Fruit fly (Drosophila melanogaster) whole organism, embryonic: Measurements from ENCODE around the gene Cep135.

Experiments used
- BEAF-32 ChIP-seq: fragments of 200-800 bp; sonication (Bioruptor generic); optimal IDR thresholded peaks from 3 replicates; lab custom pipeline; 2017; ENCODE audit warnings: missing biosample characterization, missing genetic modification characterization, mild to moderate bottlenecking, moderate library complexity, missing genetic modification reagents
- Bgb ChIP-seq: fragments of 200-800 bp; sonication (Bioruptor generic); IDR thresholded peaks from 2 replicates; pipeline ENCODE4 v1.3.6; 2022; ENCODE audit warnings: missing biosample characterization, missing genetic modification characterization; ENCODE audit not compliant: partially characterized antibody
- Bteb2 ChIP-seq: fragments of 200-800 bp; sonication (Bioruptor generic); optimal IDR thresholded peaks from 2 replicates; lab custom pipeline; 2016; ENCODE audit warnings: missing biosample characterization, missing genetic modification characterization
- CG11696 ChIP-seq: fragments of 200-800 bp; sonication (Bioruptor generic); IDR thresholded peaks from 2 replicates; pipeline ENCODE4 v1.3.6; 2022; ENCODE audit warnings: missing biosample characterization, missing genetic modification characterization
- CG12942 ChIP-seq: fragments of 200-800 bp; sonication (Bioruptor generic); optimal IDR thresholded peaks from 3 replicates; lab custom pipeline; 2016; ENCODE audit warnings: missing biosample characterization, missing genetic modification characterization
- CG13296 ChIP-seq: fragments of 200-800 bp; sonication (Bioruptor generic); optimal IDR thresholded peaks from 3 replicates; lab custom pipeline; 2018; ENCODE audit warnings: missing biosample characterization, mild to moderate bottlenecking, missing genetic modification characterization
- CG15514 ChIP-seq: fragments of 200-800 bp; sonication (Bioruptor generic); optimal IDR thresholded peaks from 3 replicates; lab custom pipeline; 2017; ENCODE audit warnings: missing biosample characterization, missing genetic modification characterization, mild to moderate bottlenecking, moderate library complexity, missing genetic modification reagents
- CG1603 ChIP-seq: fragments of 200-800 bp; sonication (Bioruptor generic); optimal IDR thresholded peaks from 2 replicates; lab custom pipeline; 2019; ENCODE audit warnings: missing biosample characterization, mild to moderate bottlenecking, missing genetic modification characterization, moderate library complexity
- CG17359 ChIP-seq: fragments of 200-800 bp; sonication (Bioruptor generic); optimal IDR thresholded peaks from 3 replicates; lab custom pipeline; 2018; ENCODE audit warnings: missing biosample characterization, mild to moderate bottlenecking, missing genetic modification characterization, moderate library complexity
- CG2120 ChIP-seq: fragments of 200-800 bp; sonication (Bioruptor generic); optimal IDR thresholded peaks from 3 replicates; lab custom pipeline; 2016; ENCODE audit warnings: missing biosample characterization, missing genetic modification characterization
- CG33213 ChIP-seq: fragments of 200-800 bp; sonication (Bioruptor generic); optimal IDR thresholded peaks from 3 replicates; lab custom pipeline; 2016; ENCODE audit warnings: missing biosample characterization, missing genetic modification characterization
- CG34376 ChIP-seq: fragments of 200-800 bp; sonication (Bioruptor generic); optimal IDR thresholded peaks from 2 replicates; lab custom pipeline; 2018; ENCODE audit warnings: missing biosample characterization, mild to moderate bottlenecking, missing genetic modification characterization
- CG3995 ChIP-seq: fragments of 200-800 bp; sonication (Bioruptor generic); optimal IDR thresholded peaks from 3 replicates; lab custom pipeline; 2016; ENCODE audit warnings: missing biosample characterization, missing genetic modification characterization
- CG6272 ChIP-seq: fragments of 200-800 bp; sonication (Bioruptor generic); IDR thresholded peaks from 2 replicates; pipeline ENCODE4 v1.3.6; 2022; ENCODE audit warnings: missing biosample characterization, missing genetic modification characterization
- CHES-1-like ChIP-seq: fragments of 200-800 bp; sonication (Bioruptor generic); optimal IDR thresholded peaks from 2 replicates; lab custom pipeline; 2016; ENCODE audit warnings: missing biosample characterization, missing genetic modification characterization
- D19B ChIP-seq: fragments of 200-800 bp; sonication (Bioruptor generic); optimal IDR thresholded peaks from 2 replicates; lab custom pipeline; 2017; ENCODE audit warnings: missing biosample characterization, mild to moderate bottlenecking, missing genetic modification characterization
- E2f1 ChIP-seq: fragments of 200-800 bp; sonication (Bioruptor generic); IDR thresholded peaks from 2 replicates; pipeline ENCODE4 v1.3.6; 2022; ENCODE audit warnings: missing biosample characterization, missing genetic modification characterization
- Gsc ChIP-seq: fragments of 200-800 bp; sonication (Bioruptor generic); IDR thresholded peaks from 2 replicates; pipeline ENCODE4 v1.3.6; 2022; ENCODE audit warnings: missing biosample characterization, missing genetic modification characterization
- Hey ChIP-seq: fragments of 200-800 bp; sonication (Bioruptor generic); optimal IDR thresholded peaks from 3 replicates; lab custom pipeline; 2018; ENCODE audit warnings: missing biosample characterization, mild to moderate bottlenecking, missing genetic modification characterization
- HmgZ ChIP-seq: fragments of 200-800 bp; sonication (Bioruptor generic); optimal IDR thresholded peaks from 2 replicates; lab custom pipeline; 2018; ENCODE audit warnings: missing biosample characterization, mild to moderate bottlenecking, missing genetic modification characterization
- Hmr ChIP-seq: fragments of 200-800 bp; sonication (Bioruptor generic); optimal IDR thresholded peaks from 3 replicates; lab custom pipeline; 2017; ENCODE audit warnings: mild to moderate bottlenecking, missing biosample characterization, missing genetic modification reagents, missing genetic modification characterization
- Neu2 ChIP-seq: fragments of 200-800 bp; sonication (Bioruptor generic); optimal IDR thresholded peaks from 3 replicates; lab custom pipeline; 2016; ENCODE audit warnings: missing biosample characterization, missing genetic modification characterization, borderline replicate concordance
- Sox102F ChIP-seq: fragments of 200-800 bp; sonication (Bioruptor generic); optimal IDR thresholded peaks from 2 replicates; lab custom pipeline; 2018; ENCODE audit warnings: missing biosample characterization, mild to moderate bottlenecking, missing genetic modification characterization, moderate library complexity
- Stat92E ChIP-seq, 3 experiments: fragments of >200 bp in 2 of 3; fragments of 200-800 bp in 1 of 3; sonication (Bioruptor generic) in 1 of 3; optimal IDR thresholded peaks; 2 replicates each; lab custom pipeline; 2017 to 2019; ENCODE audit warnings: missing biosample characterization in 3 of 3, missing genetic modification characterization in 3 of 3, mild to moderate bottlenecking in 1 of 3, moderate library complexity in 1 of 3
- YL-1 ChIP-seq: fragments of 200-800 bp; sonication (Bioruptor generic); optimal IDR thresholded peaks from 3 replicates; lab custom pipeline; 2017; ENCODE audit warnings: missing biosample characterization, mild to moderate bottlenecking, missing genetic modification characterization
- ac ChIP-seq: fragments of 200-800 bp; sonication (Bioruptor generic); optimal IDR thresholded peaks from 3 replicates; lab custom pipeline; 2017; ENCODE audit warnings: missing biosample characterization, mild to moderate bottlenecking, missing genetic modification characterization
- amos ChIP-seq: fragments of 200-800 bp; sonication (Bioruptor generic); IDR thresholded peaks from 2 replicates; pipeline ENCODE4 v1.3.6; 2022; ENCODE audit warnings: missing biosample characterization, missing genetic modification characterization; ENCODE audit not compliant: partially characterized antibody
- ap ChIP-seq: fragments of 200-800 bp; sonication (Bioruptor generic); IDR thresholded peaks from 2 replicates; pipeline ENCODE4 v1.3.6; 2022; ENCODE audit warnings: missing biosample characterization, missing genetic modification characterization
- bbx ChIP-seq: fragments of 200-800 bp; sonication (Bioruptor generic); IDR thresholded peaks from 2 replicates; pipeline ENCODE4 v1.3.6; 2022; ENCODE audit warnings: missing biosample characterization, missing genetic modification characterization; ENCODE audit not compliant: partially characterized antibody
- dmrt11E ChIP-seq: fragments of 200-800 bp; sonication (Bioruptor generic); optimal IDR thresholded peaks from 3 replicates; lab custom pipeline; 2018; ENCODE audit warnings: missing biosample characterization, mild to moderate bottlenecking, missing genetic modification characterization, moderate library complexity
- dmrt99B ChIP-seq: fragments of 200-800 bp; sonication (Bioruptor generic); optimal IDR thresholded peaks from 2 replicates; lab custom pipeline; 2018; ENCODE audit warnings: missing biosample characterization, mild to moderate bottlenecking, missing genetic modification characterization, moderate library complexity
- grn ChIP-seq: fragments of 200-800 bp; sonication (Bioruptor generic); optimal IDR thresholded peaks from 3 replicates; lab custom pipeline; 2017; ENCODE audit warnings: missing biosample characterization, missing genetic modification characterization
- knrl ChIP-seq: fragments of 200-800 bp; sonication (Bioruptor generic); IDR thresholded peaks from 3 replicates; pipeline ENCODE4 v1.3.6; 2022; ENCODE audit warnings: missing biosample characterization, missing genetic modification characterization; ENCODE audit not compliant: partially characterized antibody
- lab ChIP-seq: fragments of 200-800 bp; sonication (Bioruptor generic); optimal IDR thresholded peaks from 3 replicates; lab custom pipeline; 2017; ENCODE audit warnings: missing biosample characterization, missing genetic modification characterization, mild to moderate bottlenecking, moderate library complexity, missing genetic modification reagents
- mam ChIP-seq: fragments of 200-800 bp; sonication (Bioruptor generic); optimal IDR thresholded peaks from 3 replicates; lab custom pipeline; 2016; ENCODE audit warnings: missing biosample characterization, missing genetic modification characterization
- nerfin-2 ChIP-seq: fragments of 200-800 bp; sonication (Bioruptor generic); IDR thresholded peaks from 2 replicates; pipeline ENCODE4 v1.3.6; 2022; ENCODE audit warnings: missing biosample characterization, missing genetic modification characterization; ENCODE audit not compliant: partially characterized antibody
- phol ChIP-seq: fragments of 200-800 bp; sonication (Bioruptor generic); optimal IDR thresholded peaks from 3 replicates; lab custom pipeline; 2018; ENCODE audit warnings: missing biosample characterization, mild to moderate bottlenecking, missing genetic modification characterization, moderate library complexity
- pzg ChIP-seq: fragments of 200-800 bp; sonication (Bioruptor generic); optimal IDR thresholded peaks from 3 replicates; lab custom pipeline; 2018; ENCODE audit warnings: missing biosample characterization, mild to moderate bottlenecking, missing genetic modification characterization, moderate library complexity
- ranshi ChIP-seq: fragments of 200-800 bp; sonication (Bioruptor generic); IDR thresholded peaks from 2 replicates; pipeline ENCODE4 v1.3.6; 2022; ENCODE audit warnings: missing biosample characterization, missing genetic modification characterization
- row ChIP-seq: fragments of 200-800 bp; sonication (Bioruptor generic); IDR thresholded peaks from 3 replicates; pipeline ENCODE4 v1.3.6; 2022; ENCODE audit warnings: missing biosample characterization, missing genetic modification characterization
- run ChIP-seq: fragments of 200-800 bp; sonication (Bioruptor generic); optimal IDR thresholded peaks from 3 replicates; lab custom pipeline; 2018; ENCODE audit warnings: missing biosample characterization, mild to moderate bottlenecking, missing genetic modification characterization
- sd ChIP-seq: fragments of 200-800 bp; sonication (Bioruptor generic); optimal IDR thresholded peaks from 3 replicates; lab custom pipeline; 2018; ENCODE audit warnings: missing biosample characterization, mild to moderate bottlenecking, missing genetic modification characterization, moderate library complexity
- sens ChIP-seq: fragments of 200-800 bp; sonication (Bioruptor generic); peaks from one replicate; lab custom pipeline; 2016; ENCODE audit warnings: missing biosample characterization, missing genetic modification characterization
- shn ChIP-seq: fragments of 200-800 bp; sonication (Bioruptor generic); optimal IDR thresholded peaks from 3 replicates; lab custom pipeline; 2016; ENCODE audit warnings: missing biosample characterization, missing genetic modification characterization
- stwl ChIP-seq: fragments of 200-800 bp; sonication (Bioruptor generic); optimal IDR thresholded peaks from 3 replicates; lab custom pipeline; 2018; ENCODE audit warnings: missing biosample characterization, mild to moderate bottlenecking, missing genetic modification characterization, moderate library complexity
- vfl ChIP-seq: fragments of 200-800 bp; sonication (Bioruptor generic); optimal IDR thresholded peaks from 2 replicates; lab custom pipeline; 2016; ENCODE audit warnings: missing biosample characterization, missing genetic modification characterization
- z ChIP-seq: fragments of 200-800 bp; sonication (Bioruptor generic); IDR thresholded peaks from 3 replicates; pipeline ENCODE4 v1.3.6; 2022; ENCODE audit warnings: missing biosample characterization, missing genetic modification characterization
- zfh2 ChIP-seq: fragments of 200-800 bp; sonication (Bioruptor generic); optimal IDR thresholded peaks from 2 replicates; lab custom pipeline; 2016; ENCODE audit warnings: missing biosample characterization, missing genetic modification characterization

The Cep135 gene

DNA sequence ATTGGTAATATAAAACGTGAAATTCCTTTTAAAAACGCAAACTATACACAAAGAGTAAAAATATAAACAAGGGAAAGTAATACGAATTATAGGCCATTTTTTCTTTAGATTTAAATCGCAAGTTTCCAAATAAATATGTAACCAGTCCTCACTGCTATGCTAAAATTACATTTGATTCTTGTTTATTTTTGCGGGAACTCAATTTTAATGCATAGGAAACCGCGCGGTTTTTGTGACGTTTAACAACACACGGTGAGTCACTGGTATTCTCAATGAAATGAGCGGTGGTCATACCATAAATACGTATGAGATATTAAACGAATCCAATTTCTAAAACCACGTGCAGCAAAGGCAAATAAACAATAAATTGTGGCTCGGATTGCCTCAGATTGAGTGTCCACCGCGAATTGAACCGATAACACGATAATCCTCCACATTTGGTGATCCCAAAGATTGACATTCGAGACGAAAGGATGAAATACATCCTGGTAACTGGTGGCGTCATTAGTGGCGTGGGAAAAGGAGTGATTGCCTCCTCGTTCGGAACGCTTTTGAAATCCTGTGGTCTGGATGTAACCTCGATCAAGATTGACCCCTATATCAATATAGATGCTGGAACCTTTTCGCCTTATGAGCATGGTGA lies 18.5 kb upstream of the Cep135 start, which contains the start of gene Ctps (continued):
- no peak for TF ChIP-seq CHES-1-like
- peak; percentile 35 for TF ChIP-seq CG34376 (GFP tag; lab: Kevin White, UChicago)
- no peak for TF ChIP-seq CG12942 (GFP tag; lab: Kevin White, UChicago)
- TF ChIP-seq CG15514 (GFP tag; lab: Kevin White, UChicago), result peak; percentile 64
- TF ChIP-seq CG11696, result no peak
- no peak for TF ChIP-seq run (tag; lab: Kevin White, UChicago)
- peak; percentile 31 for TF ChIP-seq CG3995 (GFP tag; lab: Kevin White, UChicago)
- peak; percentile 43 for TF ChIP-seq CG2120 (GFP tag; lab: Kevin White, UChicago)
- no peak for TF ChIP-seq nerfin-2
- TF ChIP-seq CG1603 (tag; lab: Kevin White, UChicago), result peak; percentile 66
- peak; percentile 38; the same call in 1 of the 3 replicates for TF ChIP-seq row
- TF ChIP-seq mam (GFP tag; lab: Kevin White, UChicago), result peak; percentile 21
- no peak for TF ChIP-seq Sox102F (GFP tag; lab: Kevin White, UChicago)
- TF ChIP-seq Bteb2 (GFP tag; lab: Kevin White, UChicago), result no peak
- peak; percentile 27 for TF ChIP-seq Hmr (GFP tag; lab: Kevin White, UChicago)
- peak; percentile 35 for TF ChIP-seq CG13296 (GFP tag; lab: Kevin White, UChicago)
- no peak for TF ChIP-seq grn
- no peak for TF ChIP-seq Bgb (GFP tag; lab: Robert Waterston, UW)
- TF ChIP-seq HmgZ (tag; lab: Kevin White, UChicago), result peak; percentile 25
- 0 out of 3 replicates have a peak, but pooled peaks have one; percentile 7 for TF ChIP-seq z (GFP tag; lab: Robert Waterston, UW)
- TF ChIP-seq D19B (GFP tag; lab: Kevin White, UChicago), result no peak
- no peak for TF ChIP-seq dmrt11E (tag; lab: Kevin White, UChicago)
- peak; percentile 24 for TF ChIP-seq lab (GFP tag; lab: Kevin White, UChicago)
- TF ChIP-seq BEAF-32 (GFP tag; lab: Kevin White, UChicago), result peak; percentile 18
- TF ChIP-seq zfh2, result no peak
- TF ChIP-seq CG17359, result peak; percentile 34
- peak; percentile 34 for TF ChIP-seq CG33213 (GFP tag; lab: Kevin White, UChicago)
- no peak for TF ChIP-seq ranshi (GFP tag; lab: Robert Waterston, UW)
- peak; percentile 2 for TF ChIP-seq phol
- TF ChIP-seq Stat92E (GFP tag; optimal IDR thresholded peaks at IDR 0.05; lab: Kevin White, UChicago), result no peak
- TF ChIP-seq sens, result peak; percentile 67
- no peak for TF ChIP-seq Hey
- TF ChIP-seq amos (GFP tag; lab: Robert Waterston, UW), result no peak
- TF ChIP-seq dmrt99B (tag; lab: Kevin White, UChicago), result no peak

DNA sequence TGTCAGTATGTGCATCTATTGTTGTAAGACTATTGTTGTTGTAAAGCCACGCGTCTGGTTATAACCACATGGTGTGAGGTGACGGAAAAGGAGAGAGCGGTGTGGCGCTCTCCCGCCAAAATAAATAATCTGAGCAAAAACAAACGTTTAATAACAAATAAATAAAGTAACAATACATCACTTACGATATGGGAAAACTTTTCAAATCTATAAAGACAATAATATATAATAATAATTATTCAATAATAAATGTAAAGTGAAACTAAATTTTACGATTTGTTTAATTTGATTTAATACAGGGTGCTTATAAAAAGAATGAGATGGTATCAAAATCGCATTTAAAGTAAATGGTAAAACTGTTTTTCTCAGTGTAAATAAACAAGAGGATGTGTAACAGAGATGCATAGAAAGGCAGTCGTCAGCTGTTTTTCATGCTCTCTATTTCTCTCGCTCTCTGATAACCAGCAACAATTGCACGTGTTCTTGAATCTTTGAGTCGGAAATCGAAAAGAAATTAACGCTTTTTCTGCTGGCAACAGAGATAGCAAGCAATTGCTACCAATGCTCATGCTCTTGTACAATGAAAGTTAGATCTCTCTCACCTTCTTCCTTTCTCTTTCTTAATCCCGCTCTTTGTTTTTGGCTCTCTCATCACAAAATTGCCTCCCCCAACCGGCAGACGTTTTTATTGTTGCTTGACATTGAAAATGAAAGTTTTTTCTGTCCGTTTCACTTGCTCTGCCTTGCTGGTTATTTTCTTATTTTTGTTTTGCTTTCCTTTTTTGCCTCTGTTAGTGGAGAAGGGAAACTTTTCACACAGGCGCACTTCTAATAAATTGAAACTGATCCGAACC lies 17.7 kb upstream of the Cep135 start:
- peak; percentile 70 for TF ChIP-seq ac
- TF ChIP-seq CG6272 (GFP tag; lab: Robert Waterston, UW), result peak; percentile 36; the same call in 1 of the 2 replicates
- TF ChIP-seq E2f1 (GFP tag; lab: Robert Waterston, UW), result peak; percentile 93
- TF ChIP-seq Neu2 (GFP tag; lab: Kevin White, UChicago), result no peak
- TF ChIP-seq knrl (GFP tag; lab: Robert Waterston, UW), result no peak
- no peak for TF ChIP-seq shn
- TF ChIP-seq Gsc (GFP tag; lab: Robert Waterston, UW), result no peak
- TF ChIP-seq stwl (tag; lab: Kevin White, UChicago), result peak; percentile 17
- no peak for TF ChIP-seq YL-1 (GFP tag; lab: Kevin White, UChicago)
- peak; percentile 43 for TF ChIP-seq sd (tag; lab: Kevin White, UChicago)
- no peak for TF ChIP-seq vfl (GFP tag; lab: Kevin White, UChicago)
- peak; percentile 79 for TF ChIP-seq ap (GFP tag; lab: Robert Waterston, UW)
- TF ChIP-seq bbx, result no peak
- TF ChIP-seq pzg (GFP tag; lab: Kevin White, UChicago), result no peak
